Fruit fly (Drosophila melanogaster) S2 (cell line): Measurements from ENCODE around the gene CG33159.

Experiments
- CG8478 ChIP-seq: fragments of >200 bp; optimal IDR thresholded peaks from 2 replicates; lab custom pipeline; 2018
- CTCF ChIP-seq, 2 experiments: fragments of >200 bp; optimal IDR thresholded peaks; 2 replicates each; lab custom pipeline; 2018

DNA sequence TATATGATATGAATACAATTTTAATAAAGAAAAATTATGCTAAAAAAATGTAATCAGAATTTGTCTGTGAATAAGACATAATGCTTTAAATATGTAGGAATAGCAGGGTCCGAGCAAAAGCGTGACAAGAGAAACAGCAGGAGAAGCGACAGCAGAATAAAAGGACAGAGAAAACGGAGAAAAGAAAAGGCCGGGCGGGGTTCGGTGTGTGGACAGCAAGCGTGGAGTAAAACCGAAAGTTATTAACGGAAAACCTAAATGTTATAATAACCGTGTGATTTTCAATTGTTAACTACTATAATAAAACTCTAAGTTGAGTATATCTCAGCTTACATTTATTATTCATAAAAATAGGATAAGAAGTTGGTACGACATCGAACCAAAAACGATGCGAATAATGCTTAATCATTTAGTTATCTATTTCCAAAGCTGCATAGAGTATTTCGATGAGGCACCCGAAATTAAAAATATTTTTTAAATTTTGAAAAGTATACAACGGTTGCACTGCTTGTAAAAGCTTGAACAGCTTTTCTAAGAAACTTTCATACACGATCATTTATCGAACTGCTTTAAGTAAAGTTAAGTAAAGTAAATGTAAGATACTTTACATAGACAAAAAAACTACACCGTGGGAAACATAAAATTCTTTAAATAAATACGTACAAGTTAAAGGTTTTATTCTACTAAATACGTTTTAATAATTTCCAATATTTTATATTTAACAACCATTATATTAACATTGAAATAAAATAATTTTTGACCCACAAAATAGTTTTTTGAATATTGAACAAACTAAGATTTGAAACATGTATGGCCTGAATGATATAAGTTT lies 47.6 kb upstream of the CG33159 start:
- TF ChIP-seq CG8478 (lab: Kevin White, UChicago) (no peak), CTCF (optimal IDR thresholded peaks at IDR 0.05; lab: Kevin White, UChicago) (no peak)
